Fruit fly (Drosophila melanogaster) whole organism, pupa: ENCODE measurements around the gene CG10863.

Experiments used
- CG32121 ChIP-seq: fragments of 200-800 bp; sonication (Bioruptor generic); IDR thresholded peaks from 2 replicates; pipeline ENCODE4 v1.3.6; 2022; ENCODE audit warnings: missing biosample characterization, missing genetic modification characterization
- CG8159 ChIP-seq: fragments of 200-800 bp; sonication (Bioruptor generic); optimal IDR thresholded peaks from 3 replicates; lab custom pipeline; 2018; ENCODE audit warnings: missing biosample characterization, mild to moderate bottlenecking, missing genetic modification characterization, moderate library complexity
- CG8301 ChIP-seq: fragments of 200-800 bp; sonication (Bioruptor generic); optimal IDR thresholded peaks from 2 replicates; lab custom pipeline; 2018; ENCODE audit warnings: missing biosample characterization, mild to moderate bottlenecking, missing genetic modification characterization

DNA sequence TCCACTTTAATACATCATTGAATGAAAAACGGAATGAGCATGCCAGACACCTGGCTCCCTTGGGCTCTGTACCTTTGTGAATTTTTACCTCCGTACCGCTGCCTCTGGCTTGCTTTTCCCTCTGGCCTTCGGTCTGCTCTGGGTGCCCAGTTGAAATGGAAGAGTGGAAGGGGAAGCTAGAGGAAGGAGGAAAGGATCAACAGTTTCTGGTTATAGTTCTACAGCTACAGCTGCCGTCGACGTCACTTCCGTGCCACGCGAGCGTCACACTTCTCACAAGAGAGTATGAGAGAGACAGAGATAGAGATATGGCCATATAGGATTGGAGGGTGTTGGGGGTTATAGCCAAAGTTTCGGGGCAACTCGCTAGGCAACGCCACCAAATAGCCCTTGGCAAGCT is 37.8 kb upstream of the CG10863 start:
- TF ChIP-seq CG8159 (tag; lab: Kevin White, UChicago): no peak
- TF ChIP-seq CG8301 (tag; lab: Kevin White, UChicago): no peak
- no peak for TF ChIP-seq CG32121 (GFP tag; lab: Robert Waterston, UW)
